Worm (Caenorhabditis elegans): ENCODE data around the gene egl-1.

The egl-1 gene

DNA sequence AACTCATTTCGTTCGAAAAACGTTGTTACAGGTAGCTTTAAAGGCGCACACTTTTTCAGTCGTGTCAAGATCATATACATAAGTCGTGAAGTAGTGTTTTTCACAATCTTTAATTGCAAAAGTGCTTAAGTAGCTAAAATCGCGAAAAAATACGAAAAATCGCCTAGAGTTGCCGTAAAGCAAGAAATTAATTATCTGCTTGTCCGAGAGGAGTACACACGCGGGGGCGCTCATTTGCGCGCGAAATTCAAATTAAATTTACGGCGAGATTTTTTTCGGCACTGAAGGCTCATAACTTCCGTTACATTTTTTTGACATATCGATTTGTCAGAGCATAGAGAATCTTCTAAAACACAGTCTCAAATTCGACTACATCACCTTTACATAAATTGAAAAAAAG lies 28.0 kb upstream of the egl-1 start:
- TF ChIP-seq dmd-4 (tag; optimal IDR thresholded peaks at IDR 0.05; ENCODE audit: borderline replicate concordance), result no peak
- no peak for TF ChIP-seq ahr-1 (tag; optimal IDR thresholded peaks at IDR 0.05)
- TF ChIP-seq ref-2 (tag; optimal IDR thresholded peaks at IDR 0.05), result no peak
- TF ChIP-seq ceh-30 (tag; optimal IDR thresholded peaks at IDR 0.05), result no peak
- TF ChIP-seq unc-55 (GFP tag; optimal IDR thresholded peaks at IDR 0.05), result no peak
- no peak for TF ChIP-seq K02D7.2 (tag; optimal IDR thresholded peaks at IDR 0.05)
- TF ChIP-seq lim-6 (tag; optimal IDR thresholded peaks at IDR 0.05), result no peak
- no peak for TF ChIP-seq ets-4 (tag; optimal IDR thresholded peaks at IDR 0.05)
- TF ChIP-seq zip-5 (tag; optimal IDR thresholded peaks at IDR 0.05), result no peak
- no peak for TF ChIP-seq hlh-15 (tag; optimal IDR thresholded peaks at IDR 0.05)
- TF ChIP-seq ceh-22 (tag; optimal IDR thresholded peaks at IDR 0.05), result no peak
- no peak for TF ChIP-seq hlh-8 (tag; optimal IDR thresholded peaks at IDR 0.05)
- no peak for TF ChIP-seq K09A11.1 (tag; optimal IDR thresholded peaks at IDR 0.05; ENCODE audit: insufficient read depth)
- TF ChIP-seq nfya-1 (tag; optimal IDR thresholded peaks at IDR 0.05), result no peak
- TF ChIP-seq nhr-232 (tag; optimal IDR thresholded peaks at IDR 0.05), result no peak
- no peak for TF ChIP-seq pros-1 (tag; optimal IDR thresholded peaks at IDR 0.05)
- no peak for TF ChIP-seq ceh-6 (GFP tag; optimal IDR thresholded peaks at IDR 0.05)
- no peak for TF ChIP-seq F13H6.1 (tag; optimal IDR thresholded peaks at IDR 0.05)
- no peak for TF ChIP-seq ceh-18 (tag; optimal IDR thresholded peaks at IDR 0.05)
- TF ChIP-seq ceh-45 (GFP tag; IDR thresholded peaks at IDR 0.05), result no peak

DNA sequence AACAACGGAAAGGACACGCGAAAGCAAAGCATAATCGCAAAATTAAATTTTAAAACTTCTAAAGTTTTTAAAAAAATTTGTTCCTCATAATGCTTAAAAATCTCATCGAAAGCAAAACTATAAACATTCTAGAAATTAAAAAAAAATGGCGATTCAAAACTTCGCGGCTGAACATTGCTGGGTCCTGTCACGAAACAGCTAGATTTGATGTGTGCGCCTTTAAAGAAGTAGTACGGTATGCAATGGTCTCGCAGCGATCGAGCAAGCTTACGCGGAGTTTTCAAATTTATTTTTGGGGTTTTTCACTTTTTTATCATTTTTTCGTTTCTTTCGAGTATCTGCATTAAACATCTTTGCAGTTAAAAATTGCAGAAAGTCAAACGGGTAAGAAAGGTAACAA lies 24.9 kb upstream of the egl-1 start, which contains the start of gene coh-3:
Gene coh-3, plus strand, starts transcription at position 353 of the 400 bp plus-strand sequence.
- TF ChIP-seq tbx-2 (tag; optimal IDR thresholded peaks at IDR 0.05) (no peak), ceh-31 (tag; optimal IDR thresholded peaks at IDR 0.05) (no peak), ceh-2 (tag; optimal IDR thresholded peaks at IDR 0.05) (no peak), gmeb-2 (tag; optimal IDR thresholded peaks at IDR 0.05) (no peak), pag-3 (tag; optimal IDR thresholded peaks at IDR 0.05; ENCODE audit: borderline replicate concordance) (no peak), unc-55 (GFP tag; optimal IDR thresholded peaks at IDR 0.05) (no peak), F13H6.1 (tag; optimal IDR thresholded peaks at IDR 0.05) (no peak), ets-4 (tag; optimal IDR thresholded peaks at IDR 0.05) (no peak), elt-2 (tag; optimal IDR thresholded peaks at IDR 0.05) (no peak), ceh-30 (tag; optimal IDR thresholded peaks at IDR 0.05) (no peak), ztf-16 (tag; optimal IDR thresholded peaks at IDR 0.05) (no peak), C08G9.2 (tag; optimal IDR thresholded peaks at IDR 0.05) (no peak), ahr-1 (tag; optimal IDR thresholded peaks at IDR 0.05) (no peak), pha-4 (tag; optimal IDR thresholded peaks at IDR 0.05) (no peak), odd-2 (tag; optimal IDR thresholded peaks at IDR 0.05) (no peak), K02D7.2 (tag; optimal IDR thresholded peaks at IDR 0.05) (no peak)

DNA sequence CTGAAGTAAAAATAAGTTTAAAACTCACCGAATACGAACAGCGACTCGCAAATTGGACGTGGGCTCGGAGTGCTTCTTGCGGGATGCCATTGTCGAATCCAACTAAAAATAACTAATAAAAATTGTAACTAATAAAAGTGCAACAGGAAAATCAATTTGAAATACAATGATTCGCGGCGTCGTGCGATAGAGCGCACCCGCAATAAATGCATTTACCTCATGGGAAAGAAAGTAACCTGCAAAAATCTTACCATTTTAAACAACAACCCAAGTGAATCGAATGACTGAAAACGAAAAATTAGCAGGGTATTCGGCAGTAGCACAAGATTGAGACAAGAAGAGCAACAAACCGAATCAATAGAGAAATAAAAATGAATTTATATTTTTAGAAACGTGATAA lies 24.5 kb upstream of the egl-1 start, which contains the start of gene bmk-1:
Gene bmk-1, minus strand, starts transcription at position 359 of the 400 bp plus-strand sequence.
- TF ChIP-seq unc-42 (tag; optimal IDR thresholded peaks at IDR 0.05) (peak; percentile 48), unc-3 (GFP tag; conservative IDR thresholded peaks at IDR 0.05) (no peak), unc-3 (tag; optimal IDR thresholded peaks at IDR 0.05) (no peak)

DNA sequence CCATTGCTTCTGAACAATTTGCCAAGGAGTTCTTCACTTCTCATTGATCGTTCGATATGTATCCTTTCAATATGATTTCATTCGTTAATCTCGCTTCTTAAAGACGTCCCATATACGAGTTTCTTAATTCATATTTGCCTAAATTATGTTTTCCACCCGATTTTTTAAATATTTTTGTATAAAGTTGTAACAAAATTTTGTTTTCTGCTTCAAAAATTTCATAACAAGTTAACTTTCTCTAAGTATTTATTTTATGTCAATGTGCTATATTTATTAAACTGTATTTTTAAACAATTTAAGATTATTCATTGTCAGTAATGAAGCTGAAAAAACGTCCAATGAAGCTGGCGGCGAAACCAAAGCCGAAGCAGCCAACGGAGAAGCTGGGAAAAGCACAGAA lies 17.2 kb upstream of the egl-1 start, which contains the start of gene F23B12.7:
Gene F23B12.7, plus strand, starts transcription at position 301 of the 400 bp plus-strand sequence.
- TF ChIP-seq ttx-3 (tag; optimal IDR thresholded peaks at IDR 0.05) (no peak), sdc-2 (tag; optimal IDR thresholded peaks at IDR 0.05) (no peak), ceh-31 (tag; optimal IDR thresholded peaks at IDR 0.05) (no peak), ama-1 (optimal IDR thresholded peaks at IDR 0.05) (no peak), ceh-9 (tag; optimal IDR thresholded peaks at IDR 0.05) (no peak), C38D4.7 (GFP tag; optimal IDR thresholded peaks at IDR 0.05) (no peak), tbx-2 (tag; optimal IDR thresholded peaks at IDR 0.05) (no peak), tbx-7 (tag; optimal IDR thresholded peaks at IDR 0.05) (no peak), ceh-24 (tag; optimal IDR thresholded peaks at IDR 0.05) (no peak), pha-2 (tag; optimal IDR thresholded peaks at IDR 0.05) (no peak), ceh-19 (GFP tag; optimal IDR thresholded peaks at IDR 0.05) (no peak), fkh-10 (GFP tag; optimal IDR thresholded peaks at IDR 0.05) (no peak), odd-2 (tag; optimal IDR thresholded peaks at IDR 0.05) (no peak), ceh-2 (tag; optimal IDR thresholded peaks at IDR 0.05) (no peak), fax-1 (tag; optimal IDR thresholded peaks at IDR 0.05) (no peak)

Data from whole organism, late embryonic.